Fruit fly (Drosophila melanogaster) Kc167 (cell line): ENCODE data around the gene vsg.

Source experiments
- psq ChIP-seq: fragments of >200 bp; optimal IDR thresholded peaks from 2 replicates; lab custom pipeline; 2017; ENCODE audit warnings: missing external identifiers
- ttk ChIP-seq: sonication (Bioruptor generic); optimal IDR thresholded peaks from 2 replicates; lab custom pipeline; 2017; ENCODE audit warnings: missing external identifiers

- TF ChIP-seq psq (lab: Kevin White, UChicago), result no peak
- TF ChIP-seq ttk (lab: Kevin White, UChicago), result no peak
Observed at dm6 chr3L:9751625-9752024, 37.5 kb downstream of the vsg start.
